Fruit fly (Drosophila melanogaster): ENCODE data around the gene sip3.
A peak's percentile ranks its signal among the peaks of the same experiment; 100 is the strongest.

Gene sip3

dm6 chr3R:31771790-31772576 lies at the start of gene sip3, which contains the start of gene betaGlu:
sip3 (plus strand) TSS chr3R:31772219.
betaGlu (minus strand) TSS chr3R:31771848.
- TF ChIP-seq noc (tag; optimal IDR thresholded peaks at IDR 0.05) = no peak

- no peak for TF ChIP-seq noc (tag; optimal IDR thresholded peaks at IDR 0.05)
These were observed 48.6 kb upstream of the sip3 start for dm6 chr3R:31723206-31723933.

DNA sequence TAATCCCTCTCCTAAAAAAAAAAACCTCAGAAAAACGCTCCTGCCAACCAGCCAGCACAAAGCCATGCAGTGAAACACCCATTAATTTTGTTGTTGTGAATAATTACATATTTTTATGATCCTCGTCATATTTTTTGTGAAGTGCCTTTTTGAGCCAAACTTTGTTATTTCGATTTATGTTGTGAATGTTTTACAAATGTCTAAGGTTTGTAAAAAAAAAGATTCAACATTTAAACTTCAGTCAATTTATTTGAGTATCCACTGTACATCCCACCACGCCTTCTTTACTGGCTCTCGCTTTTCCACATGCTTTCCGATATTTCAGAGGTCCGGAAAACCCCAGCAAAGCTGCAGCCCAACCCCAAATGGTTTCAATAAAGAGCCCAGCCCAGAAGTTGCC lies 47.9 kb upstream of the sip3 start:
- no peak for TF ChIP-seq noc (tag; optimal IDR thresholded peaks at IDR 0.05)

DNA sequence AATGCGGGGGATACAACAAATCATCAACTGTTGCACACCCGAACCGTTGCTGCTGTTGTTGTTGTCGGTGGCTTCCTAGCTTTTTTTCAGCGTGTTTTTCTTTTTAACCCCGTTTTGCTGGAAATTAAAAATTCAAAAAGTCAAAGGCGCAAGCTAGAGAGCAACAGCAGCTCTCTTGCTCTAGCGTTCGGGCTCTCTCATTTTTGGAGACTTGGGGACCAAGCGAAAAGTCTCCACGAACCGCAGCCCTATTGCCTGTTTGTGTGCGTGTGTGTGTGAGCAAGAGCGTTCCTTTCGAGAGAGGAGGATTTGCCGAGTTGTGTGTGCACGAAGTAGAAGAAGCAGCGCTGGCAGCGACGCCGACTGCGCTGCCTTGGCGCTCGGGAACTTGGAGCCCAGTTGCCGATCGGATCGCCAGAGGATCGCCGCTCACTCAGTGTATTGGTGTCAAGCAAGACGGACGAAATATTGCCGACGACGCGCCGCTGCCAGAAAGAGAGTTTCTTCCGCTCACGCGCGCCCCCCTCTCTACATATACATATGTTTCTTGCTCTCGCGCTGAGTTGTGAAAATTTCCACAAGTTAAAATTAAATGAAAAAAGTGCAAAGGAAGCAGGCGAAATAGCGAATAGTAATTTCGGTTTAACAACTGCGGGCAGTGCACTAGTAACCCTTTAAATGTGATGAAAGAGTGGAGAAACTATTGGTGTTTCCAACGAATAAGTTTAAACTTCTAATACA lies 47.3 kb upstream of the sip3 start:
- TF ChIP-seq noc (tag; optimal IDR thresholded peaks at IDR 0.05) = no peak

dm6 chr3R:31725486-31726227 lies 46.4 kb upstream of the sip3 start:
- TF ChIP-seq noc (tag; optimal IDR thresholded peaks at IDR 0.05) = no peak

- no peak for TF ChIP-seq noc (tag; optimal IDR thresholded peaks at IDR 0.05)
These were observed 45.7 kb upstream of the sip3 start for dm6 chr3R:31726286-31726685.

- TF ChIP-seq noc (tag; optimal IDR thresholded peaks at IDR 0.05) = no peak
These were observed 44.2 kb upstream of the sip3 start for dm6 chr3R:31727773-31728172.

DNA sequence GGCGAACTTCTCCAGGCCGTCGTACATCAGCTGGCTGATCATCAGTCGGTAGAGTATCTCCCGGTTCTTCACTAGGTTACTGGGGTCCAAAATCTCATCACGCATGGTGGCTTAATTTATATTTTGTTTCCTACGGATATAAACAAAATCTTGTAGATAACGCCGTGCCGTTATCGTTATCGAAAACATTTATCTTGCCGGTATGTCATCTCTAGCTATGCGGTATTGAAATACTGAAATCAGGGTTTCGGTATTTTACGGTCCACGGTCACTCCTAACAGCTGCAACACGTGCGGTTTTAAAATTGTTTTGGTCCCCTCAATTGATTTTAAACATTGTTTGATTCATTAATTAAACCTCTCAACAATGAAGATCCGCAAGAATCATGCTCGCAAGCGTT lies 35.2 kb upstream of the sip3 start, which contains the start of the genes CstF50 and CG11563:
CstF50 (minus strand) TSS at position 188 of the 400 bp plus-strand sequence.
CG11563 (plus strand) TSS at position 260 of the 400 bp plus-strand sequence.
- no peak for TF ChIP-seq noc (tag; optimal IDR thresholded peaks at IDR 0.05)

dm6 chr3R:31738060-31738619 lies 33.9 kb upstream of the sip3 start, which contains the start of gene eEF1alpha2:
eEF1alpha2 (plus strand) TSS chr3R:31738468.
- no peak for TF ChIP-seq noc (tag; optimal IDR thresholded peaks at IDR 0.05)

- no peak for TF ChIP-seq noc (tag; optimal IDR thresholded peaks at IDR 0.05)
These were observed 32.8 kb upstream of the sip3 start for dm6 chr3R:31739067-31739786.

DNA sequence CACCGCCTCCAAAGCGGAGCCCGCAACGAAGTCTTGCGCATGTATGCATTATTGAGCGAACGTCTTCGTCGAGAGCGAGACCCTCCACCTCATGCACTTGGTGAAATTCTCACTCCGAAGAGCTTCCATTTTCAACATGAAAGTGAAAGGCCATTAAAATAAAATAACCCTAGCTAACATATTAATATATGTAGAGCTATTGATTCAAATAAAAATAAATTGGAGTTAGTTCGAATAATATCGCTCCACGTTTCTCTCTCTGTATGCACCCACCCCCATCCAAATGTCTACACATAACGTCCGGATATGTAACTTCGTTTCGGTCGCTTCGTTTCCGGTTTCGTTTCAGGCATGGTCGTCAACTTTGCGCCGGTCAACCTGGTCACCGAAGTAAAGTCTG lies 30.7 kb upstream of the sip3 start:
- no peak for TF ChIP-seq noc (tag; optimal IDR thresholded peaks at IDR 0.05)

dm6 chr3R:31743279-31743678 lies 28.7 kb upstream of the sip3 start, which contains the start of gene Tbca:
Tbca (plus strand) TSS chr3R:31743490.
- no peak for TF ChIP-seq noc (tag; optimal IDR thresholded peaks at IDR 0.05)

dm6 chr3R:31744044-31744652 lies 27.9 kb upstream of the sip3 start, which contains the start of gene CG1896:
CG1896 (plus strand) TSS chr3R:31744282.
- TF ChIP-seq noc (tag; optimal IDR thresholded peaks at IDR 0.05) = peak; percentile 4

- peak; percentile 67 for TF ChIP-seq noc (tag; optimal IDR thresholded peaks at IDR 0.05)
These were observed 26.4 kb upstream of the sip3 start, which contains the start of gene awd for dm6 chr3R:31745629-31746081. awd (minus strand) TSS chr3R:31746077.

All from whole organism, larva.